Fruit fly (Drosophila melanogaster) whole organism, embryonic: ENCODE data around the gene pes.

Experiments
- B-H1 ChIP-seq: fragments of 200-800 bp; sonication (Bioruptor generic); IDR thresholded peaks from 3 replicates; pipeline ENCODE4 v1.3.6; 2022; ENCODE audit warnings: missing biosample characterization, missing genetic modification characterization
- BEAF-32 ChIP-seq: fragments of 200-800 bp; sonication (Bioruptor generic); optimal IDR thresholded peaks from 3 replicates; lab custom pipeline; 2017; ENCODE audit warnings: missing biosample characterization, missing genetic modification characterization, mild to moderate bottlenecking, moderate library complexity, missing genetic modification reagents
- CG10209 ChIP-seq: fragments of 200-800 bp; sonication (Bioruptor generic); optimal IDR thresholded peaks from 3 replicates; lab custom pipeline; 2017; ENCODE audit warnings: missing biosample characterization, mild to moderate bottlenecking, missing genetic modification characterization, missing genetic modification reagents
- CG12942 ChIP-seq: fragments of 200-800 bp; sonication (Bioruptor generic); optimal IDR thresholded peaks from 3 replicates; lab custom pipeline; 2016; ENCODE audit warnings: missing biosample characterization, missing genetic modification characterization
- CG14050 ChIP-seq: fragments of 200-800 bp; sonication (Bioruptor generic); IDR thresholded peaks from 3 replicates; pipeline ENCODE4 v1.3.6; 2022; ENCODE audit warnings: missing biosample characterization, missing genetic modification characterization
- CG14860 ChIP-seq: fragments of 200-800 bp; sonication (Bioruptor generic); IDR thresholded peaks from 3 replicates; pipeline ENCODE4 v1.3.6; 2022; ENCODE audit warnings: missing biosample characterization, missing genetic modification characterization; ENCODE audit not compliant: partially characterized antibody
- CG16863 ChIP-seq: fragments of 200-800 bp; sonication (Bioruptor generic); optimal IDR thresholded peaks from 3 replicates; lab custom pipeline; 2016; ENCODE audit warnings: missing biosample characterization, missing genetic modification characterization
- CG17186 ChIP-seq: fragments of 200-800 bp; sonication (Bioruptor generic); optimal IDR thresholded peaks from 3 replicates; lab custom pipeline; 2017; ENCODE audit warnings: missing biosample characterization, missing genetic modification reagents, missing genetic modification characterization
- CG1792 ChIP-seq: fragments of 200-800 bp; sonication (Bioruptor generic); optimal IDR thresholded peaks from 2 replicates; lab custom pipeline; 2016; ENCODE audit warnings: missing biosample characterization, missing genetic modification characterization
- CG2678 ChIP-seq: fragments of 200-800 bp; sonication (Bioruptor generic); optimal IDR thresholded peaks from 3 replicates; lab custom pipeline; 2019; ENCODE audit warnings: missing biosample characterization, mild to moderate bottlenecking, missing genetic modification characterization, moderate library complexity
- CG2712 ChIP-seq: fragments of 200-800 bp; optimal IDR thresholded peaks from 3 replicates; lab custom pipeline; 2019; ENCODE audit warnings: missing biosample characterization, mild to moderate bottlenecking, missing genetic modification characterization, moderate library complexity
- CG30431 ChIP-seq: fragments of 200-800 bp; sonication (Bioruptor generic); optimal IDR thresholded peaks from 2 replicates; lab custom pipeline; 2017; ENCODE audit warnings: missing biosample characterization, missing genetic modification characterization
- CG31388 ChIP-seq: fragments of 200-800 bp; sonication (Bioruptor generic); optimal IDR thresholded peaks from 2 replicates; lab custom pipeline; 2016; ENCODE audit warnings: missing biosample characterization, missing genetic modification characterization
- CG42726 ChIP-seq: fragments of 200-800 bp; sonication (Bioruptor generic); IDR thresholded peaks from 2 replicates; pipeline ENCODE4 v1.3.6; 2022; ENCODE audit warnings: missing biosample characterization, missing genetic modification characterization; ENCODE audit not compliant: partially characterized antibody
- CG6654 ChIP-seq: fragments of 200-800 bp; sonication (Bioruptor generic); optimal IDR thresholded peaks from 2 replicates; lab custom pipeline; 2017; ENCODE audit warnings: missing biosample characterization, mild to moderate bottlenecking, missing genetic modification characterization
- CG7372 ChIP-seq: fragments of 200-800 bp; sonication (Bioruptor generic); IDR thresholded peaks from 2 replicates; pipeline ENCODE4 v1.3.6; 2022; ENCODE audit warnings: missing biosample characterization, missing genetic modification characterization
- CG7556 ChIP-seq: fragments of 200-800 bp; sonication (Bioruptor generic); optimal IDR thresholded peaks from 2 replicates; lab custom pipeline; 2017; ENCODE audit warnings: missing biosample characterization, mild to moderate bottlenecking, missing genetic modification characterization
- CG8765 ChIP-seq: fragments of 200-800 bp; sonication (Bioruptor generic); IDR thresholded peaks from 2 replicates; pipeline ENCODE4 v1.3.6; 2022; ENCODE audit warnings: missing biosample characterization, missing genetic modification characterization
- Chrac-16 ChIP-seq: fragments of 200-800 bp; sonication (Bioruptor generic); optimal IDR thresholded peaks from 3 replicates; lab custom pipeline; 2016; ENCODE audit warnings: missing biosample characterization, missing genetic modification characterization
- Ets97D ChIP-seq: fragments of 200-800 bp; sonication (Bioruptor generic); optimal IDR thresholded peaks from 3 replicates; lab custom pipeline; 2016; ENCODE audit warnings: missing biosample characterization, missing genetic modification characterization
- HLH54F ChIP-seq: fragments of 200-800 bp; sonication (Bioruptor generic); optimal IDR thresholded peaks from 3 replicates; lab custom pipeline; 2016; ENCODE audit warnings: missing biosample characterization, missing genetic modification characterization
- Hand ChIP-seq: fragments of 200-800 bp; sonication (Bioruptor generic); optimal IDR thresholded peaks from 2 replicates; lab custom pipeline; 2017; ENCODE audit warnings: mild to moderate bottlenecking, missing biosample characterization, missing genetic modification reagents, missing genetic modification characterization
- HmgZ ChIP-seq: fragments of 200-800 bp; sonication (Bioruptor generic); optimal IDR thresholded peaks from 2 replicates; lab custom pipeline; 2018; ENCODE audit warnings: missing biosample characterization, mild to moderate bottlenecking, missing genetic modification characterization
- Hmx ChIP-seq: fragments of 200-800 bp; sonication (Bioruptor generic); optimal IDR thresholded peaks from 2 replicates; lab custom pipeline; 2016; ENCODE audit warnings: missing biosample characterization, missing genetic modification characterization
- Oaz ChIP-seq: fragments of 200-800 bp; sonication (Bioruptor generic); IDR thresholded peaks from 2 replicates; pipeline ENCODE4 v1.3.6; 2022; ENCODE audit warnings: missing biosample characterization, missing genetic modification characterization
- Optix ChIP-seq: fragments of 200-800 bp; sonication (Bioruptor generic); IDR thresholded peaks from 3 replicates; pipeline ENCODE4 v1.3.6; 2022; ENCODE audit warnings: missing biosample characterization, missing genetic modification characterization
- Ravus ChIP-seq: fragments of 200-800 bp; sonication (Bioruptor generic); IDR thresholded peaks from 2 replicates; pipeline ENCODE4 v1.3.6; 2022; ENCODE audit warnings: missing biosample characterization, missing genetic modification characterization
- Ssrp ChIP-seq: fragments of 200-800 bp; sonication (Bioruptor generic); optimal IDR thresholded peaks from 2 replicates; lab custom pipeline; 2018; ENCODE audit warnings: missing biosample characterization, mild to moderate bottlenecking, missing genetic modification characterization, moderate library complexity
- Trl ChIP-seq, 3 experiments: fragments of >200 bp in 2 of 3; fragments of 200-800 bp in 1 of 3; sonication (Bioruptor generic) in 1 of 3; optimal IDR thresholded peaks; 2 replicates in 1 of 3; 3 replicates in 2 of 3; lab custom pipeline; 2016 to 2017; ENCODE audit warnings: missing biosample characterization in 1 of 3, missing genetic modification characterization in 1 of 3
- al ChIP-seq: fragments of 200-800 bp; sonication (Bioruptor generic); IDR thresholded peaks from 2 replicates; pipeline ENCODE4 v1.3.6; 2022; ENCODE audit warnings: missing biosample characterization, missing genetic modification characterization
- ase ChIP-seq: fragments of 200-800 bp; sonication (Bioruptor generic); IDR thresholded peaks from 3 replicates; pipeline ENCODE4 v1.3.6; 2022; ENCODE audit warnings: missing biosample characterization, missing genetic modification characterization
- bcd ChIP-seq: fragments of 200-800 bp; sonication (Bioruptor generic); optimal IDR thresholded peaks from 2 replicates; lab custom pipeline; 2017; ENCODE audit warnings: missing biosample characterization, mild to moderate bottlenecking, missing genetic modification characterization
- cas ChIP-seq: fragments of 200-800 bp; sonication (Bioruptor generic); IDR thresholded peaks from 2 replicates; pipeline ENCODE4 v1.3.6; 2022; ENCODE audit warnings: missing biosample characterization, missing genetic modification characterization
- croc ChIP-seq: fragments of 200-800 bp; sonication (Bioruptor generic); conservative IDR thresholded peaks from 3 replicates; pipeline ENCODE4 v1.3.6; 2022; ENCODE audit warnings: missing biosample characterization, missing genetic modification characterization
- danr ChIP-seq: fragments of 200-800 bp; sonication (Bioruptor generic); IDR thresholded peaks from 2 replicates; pipeline ENCODE4 v1.3.6; 2022; ENCODE audit warnings: missing biosample characterization, missing genetic modification characterization
- dmrt99B ChIP-seq: fragments of 200-800 bp; sonication (Bioruptor generic); optimal IDR thresholded peaks from 2 replicates; lab custom pipeline; 2018; ENCODE audit warnings: missing biosample characterization, mild to moderate bottlenecking, missing genetic modification characterization, moderate library complexity
- eyg ChIP-seq: fragments of 200-800 bp; sonication (Bioruptor generic); optimal IDR thresholded peaks from 3 replicates; lab custom pipeline; 2016; ENCODE audit warnings: missing biosample characterization, missing genetic modification characterization
- hkb ChIP-seq, 2 experiments: fragments of 200-800 bp in 1 of 2; fragments of >200 bp in 1 of 2; sonication (Bioruptor generic) in 1 of 2; IDR thresholded peaks in 1 of 2; optimal IDR thresholded peaks in 1 of 2; 2 replicates each; pipeline versions ENCODE4 v1.3.6 to Lab custom; 2017 to 2022; ENCODE audit warnings: missing biosample characterization in 1 of 2, missing genetic modification characterization in 1 of 2
- lov ChIP-seq, 2 experiments: fragments of 200-800 bp in 1 of 2; fragments of >200 bp in 1 of 2; sonication (Bioruptor generic) in 1 of 2; IDR thresholded peaks in 1 of 2; optimal IDR thresholded peaks in 1 of 2; 2 replicates in 1 of 2; 3 replicates in 1 of 2; pipeline versions ENCODE4 v1.3.6 to Lab custom; 2017 to 2022; ENCODE audit warnings: missing biosample characterization in 1 of 2, missing genetic modification characterization in 1 of 2
- nerfin-2 ChIP-seq: fragments of 200-800 bp; sonication (Bioruptor generic); IDR thresholded peaks from 2 replicates; pipeline ENCODE4 v1.3.6; 2022; ENCODE audit warnings: missing biosample characterization, missing genetic modification characterization; ENCODE audit not compliant: partially characterized antibody
- nom ChIP-seq: fragments of 200-800 bp; sonication (Bioruptor generic); optimal IDR thresholded peaks from 2 replicates; lab custom pipeline; 2017; ENCODE audit warnings: missing biosample characterization, missing genetic modification characterization, mild to moderate bottlenecking, moderate library complexity, missing genetic modification reagents
- pnt ChIP-seq: fragments of 200-800 bp; sonication (Bioruptor generic); optimal IDR thresholded peaks from 3 replicates; lab custom pipeline; 2016; ENCODE audit warnings: missing biosample characterization, missing genetic modification characterization
- pros ChIP-seq: fragments of 200-800 bp; sonication (Bioruptor generic); optimal IDR thresholded peaks from 3 replicates; lab custom pipeline; 2019; ENCODE audit warnings: missing biosample characterization, mild to moderate bottlenecking, missing genetic modification characterization, moderate library complexity
- ranshi ChIP-seq: fragments of 200-800 bp; sonication (Bioruptor generic); IDR thresholded peaks from 2 replicates; pipeline ENCODE4 v1.3.6; 2022; ENCODE audit warnings: missing biosample characterization, missing genetic modification characterization
- ro ChIP-seq: fragments of 200-800 bp; sonication (Bioruptor generic); IDR thresholded peaks from 2 replicates; pipeline ENCODE4 v1.3.6; 2022; ENCODE audit warnings: missing biosample characterization, missing genetic modification characterization
- seq ChIP-seq: fragments of 200-800 bp; sonication (Bioruptor generic); IDR thresholded peaks from 2 replicates; pipeline ENCODE4 v1.3.6; 2022; ENCODE audit warnings: missing biosample characterization, missing genetic modification characterization
- trem ChIP-seq: fragments of 200-800 bp; optimal IDR thresholded peaks from 3 replicates; lab custom pipeline; 2019; ENCODE audit warnings: missing biosample characterization, mild to moderate bottlenecking, missing genetic modification characterization, moderate library complexity
- vvl ChIP-seq: fragments of 200-800 bp; sonication (Bioruptor generic); IDR thresholded peaks from 2 replicates; pipeline ENCODE4 v1.3.6; 2022; ENCODE audit warnings: missing biosample characterization, missing genetic modification characterization
- z ChIP-seq: fragments of 200-800 bp; sonication (Bioruptor generic); IDR thresholded peaks from 3 replicates; pipeline ENCODE4 v1.3.6; 2022; ENCODE audit warnings: missing biosample characterization, missing genetic modification characterization

pes gene

dm6 chr2L:7964611-7965010 is 29.4 kb downstream of the pes start (continued):
- TF ChIP-seq CG16863 (GFP tag; lab: Kevin White, UChicago) (peak; percentile 69), eyg (peak; percentile 0), CG1792 (peak; percentile 25), CG12942 (GFP tag; lab: Kevin White, UChicago) (peak; percentile 72), CG42726 (GFP tag; lab: Robert Waterston, UW) (no peak), CG14860 (GFP tag; lab: Robert Waterston, UW) (no peak), croc (peak; percentile 65), z (GFP tag; lab: Robert Waterston, UW) (peak; percentile 49; the same call in 1 of the 3 replicates), ase (GFP tag; lab: Robert Waterston, UW) (peak; percentile 83), Ets97D (GFP tag; lab: Kevin White, UChicago) (no peak), HmgZ (tag; lab: Kevin White, UChicago) (peak; percentile 11), ro (GFP tag; lab: Robert Waterston, UW) (0 out of 2 replicates have a peak, but pooled peaks have one; percentile 17), CG14050 (peak; percentile 73; the same call in 2 of the 3 replicates), CG10209 (GFP tag; lab: Kevin White, UChicago) (peak; percentile 67), CG17186 (GFP tag; lab: Kevin White, UChicago) (no peak), CG31388 (GFP tag; lab: Kevin White, UChicago) (peak; percentile 41), Trl (optimal IDR thresholded peaks at IDR 0.05; lab: Kevin White, UChicago) (no peak), Trl (GFP tag; optimal IDR thresholded peaks at IDR 0.05; lab: Kevin White, UChicago) (peak; percentile 63), CG7556 (GFP tag; lab: Kevin White, UChicago) (peak; percentile 72), CG30431 (peak; percentile 43), CG2678 (tag; lab: Kevin White, UChicago) (peak; percentile 64), hkb (optimal IDR thresholded peaks at IDR 0.05; lab: Kevin White, UChicago) (no peak), hkb (GFP tag; IDR thresholded peaks at IDR 0.05; lab: Robert Waterston, UW) (peak; percentile 90), lov (optimal IDR thresholded peaks at IDR 0.05; lab: Kevin White, UChicago) (no peak), lov (GFP tag; IDR thresholded peaks at IDR 0.05; lab: Robert Waterston, UW) (peak; percentile 53; the same call in 1 of the 3 replicates), trem (peak; percentile 13), Oaz (GFP tag; lab: Robert Waterston, UW) (peak; percentile 73), CG2712 (tag; lab: Kevin White, UChicago) (peak; percentile 71), dmrt99B (tag; lab: Kevin White, UChicago) (peak; percentile 87), Hand (GFP tag; lab: Kevin White, UChicago) (no peak), CG7372 (GFP tag; lab: Robert Waterston, UW) (peak; percentile 59), HLH54F (GFP tag; lab: Kevin White, UChicago) (peak; percentile 56), cas (GFP tag; lab: Robert Waterston, UW) (no peak), Ravus (GFP tag; lab: Robert Waterston, UW) (peak; percentile 53), danr (0 out of 2 replicates have a peak, but pooled peaks have one; percentile 41), Ssrp (peak; percentile 72), seq (GFP tag; lab: Robert Waterston, UW) (peak; percentile 81), B-H1 (GFP tag; lab: Robert Waterston, UW) (peak; percentile 77), ranshi (GFP tag; lab: Robert Waterston, UW) (peak; percentile 77), Chrac-16 (GFP tag; lab: Kevin White, UChicago) (peak; percentile 71), pros (GFP tag; lab: Kevin White, UChicago) (no peak), vvl (GFP tag; lab: Robert Waterston, UW) (peak; percentile 87), al (GFP tag; lab: Robert Waterston, UW) (peak; percentile 36; the same call in 1 of the 2 replicates), pnt (GFP tag; lab: Kevin White, UChicago) (peak; percentile 78), BEAF-32 (no peak), Hmx (no peak), nerfin-2 (GFP tag; lab: Robert Waterston, UW) (no peak), CG6654 (GFP tag; lab: Kevin White, UChicago) (no peak), nom (no peak), CG8765 (GFP tag; lab: Robert Waterston, UW) (no peak; the same call in 1 of the 2 replicates), bcd (peak; percentile 64), Optix (GFP tag; lab: Robert Waterston, UW) (peak; percentile 56; the same call in 2 of the 3 replicates)
